Fruit fly (Drosophila melanogaster) whole organism, embryonic: ENCODE data around the gene CG6325.
A peak's percentile ranks its signal among the peaks of the same experiment; 100 is the strongest.

ENCODE experiments used
- Ada2b ChIP-seq: fragments of 200-800 bp; sonication (Bioruptor generic); IDR thresholded peaks from 2 replicates; pipeline ENCODE4 v1.3.6; 2022; ENCODE audit warnings: missing biosample characterization, missing genetic modification characterization
- Adf1 ChIP-seq: fragments of 200-800 bp; sonication (Bioruptor generic); IDR thresholded peaks from 2 replicates; pipeline ENCODE4 v1.3.6; 2022; ENCODE audit warnings: missing biosample characterization, missing genetic modification characterization
- Antp ChIP-seq: fragments of 200-800 bp; sonication (Bioruptor generic); optimal IDR thresholded peaks from 3 replicates; lab custom pipeline; 2016; ENCODE audit warnings: missing biosample characterization, missing genetic modification characterization
- Asciz ChIP-seq: fragments of 200-800 bp; sonication (Bioruptor generic); optimal IDR thresholded peaks from 2 replicates; lab custom pipeline; 2017; ENCODE audit warnings: missing biosample characterization, mild to moderate bottlenecking, missing genetic modification characterization, missing genetic modification reagents
- CG10979 ChIP-seq: fragments of 200-800 bp; sonication (Bioruptor generic); optimal IDR thresholded peaks from 2 replicates; lab custom pipeline; 2018; ENCODE audit warnings: missing biosample characterization, mild to moderate bottlenecking, missing genetic modification characterization, moderate library complexity
- CG11504 ChIP-seq: fragments of 200-800 bp; sonication (Bioruptor generic); optimal IDR thresholded peaks from 3 replicates; lab custom pipeline; 2019; ENCODE audit warnings: missing biosample characterization, mild to moderate bottlenecking, missing genetic modification characterization, moderate library complexity
- CG13424 ChIP-seq: fragments of 200-800 bp; sonication (Bioruptor generic); optimal IDR thresholded peaks from 2 replicates; lab custom pipeline; 2019; ENCODE audit warnings: missing biosample characterization, mild to moderate bottlenecking, missing genetic modification characterization, moderate library complexity
- CG15269 ChIP-seq: fragments of 200-800 bp; sonication (Bioruptor generic); optimal IDR thresholded peaks from 2 replicates; lab custom pipeline; 2018; ENCODE audit warnings: missing biosample characterization, mild to moderate bottlenecking, missing genetic modification characterization, moderate library complexity
- CG16863 ChIP-seq: fragments of 200-800 bp; sonication (Bioruptor generic); optimal IDR thresholded peaks from 3 replicates; lab custom pipeline; 2016; ENCODE audit warnings: missing biosample characterization, missing genetic modification characterization
- CG17912 ChIP-seq: fragments of 200-800 bp; sonication (Bioruptor generic); optimal IDR thresholded peaks from 2 replicates; lab custom pipeline; 2018; ENCODE audit warnings: missing biosample characterization, mild to moderate bottlenecking, missing genetic modification characterization
- CG2116 ChIP-seq: fragments of 200-800 bp; sonication (Bioruptor generic); optimal IDR thresholded peaks from 3 replicates; lab custom pipeline; 2018; ENCODE audit warnings: missing biosample characterization, mild to moderate bottlenecking, missing genetic modification characterization
- CG2678 ChIP-seq: fragments of 200-800 bp; sonication (Bioruptor generic); optimal IDR thresholded peaks from 3 replicates; lab custom pipeline; 2019; ENCODE audit warnings: missing biosample characterization, mild to moderate bottlenecking, missing genetic modification characterization, moderate library complexity
- CG32772 ChIP-seq: fragments of 200-800 bp; sonication (Bioruptor generic); IDR thresholded peaks from 2 replicates; pipeline ENCODE4 v1.3.6; 2022; ENCODE audit warnings: missing biosample characterization, missing genetic modification characterization
- CG3281 ChIP-seq: fragments of 200-800 bp; sonication (Bioruptor generic); optimal IDR thresholded peaks from 3 replicates; lab custom pipeline; 2017; ENCODE audit warnings: missing biosample characterization, mild to moderate bottlenecking, missing genetic modification characterization
- CG4820 ChIP-seq: fragments of 200-800 bp; sonication (Bioruptor generic); optimal IDR thresholded peaks from 3 replicates; lab custom pipeline; 2016; ENCODE audit warnings: missing biosample characterization, missing genetic modification characterization
- CG6765 ChIP-seq: fragments of 200-800 bp; sonication (Bioruptor generic); optimal IDR thresholded peaks from 3 replicates; lab custom pipeline; 2017; ENCODE audit warnings: missing biosample characterization, mild to moderate bottlenecking, missing genetic modification characterization
- CG6854 ChIP-seq: fragments of 200-800 bp; sonication (Bioruptor generic); optimal IDR thresholded peaks from 3 replicates; lab custom pipeline; 2017; ENCODE audit warnings: missing biosample characterization, mild to moderate bottlenecking, missing genetic modification characterization
- Camta ChIP-seq: fragments of 200-800 bp; sonication (Bioruptor generic); optimal IDR thresholded peaks from 2 replicates; lab custom pipeline; 2016; ENCODE audit warnings: missing biosample characterization, missing genetic modification characterization
- D19A ChIP-seq: fragments of 200-800 bp; optimal IDR thresholded peaks from 3 replicates; lab custom pipeline; 2019; ENCODE audit warnings: missing biosample characterization, mild to moderate bottlenecking, missing genetic modification characterization, moderate library complexity
- Elba2 ChIP-seq: fragments of 200-800 bp; sonication (Bioruptor generic); optimal IDR thresholded peaks from 3 replicates; lab custom pipeline; 2016; ENCODE audit warnings: missing biosample characterization, missing genetic modification characterization
- Fer1 ChIP-seq: fragments of 200-800 bp; sonication (Bioruptor generic); optimal IDR thresholded peaks from 2 replicates; lab custom pipeline; 2017; ENCODE audit warnings: missing biosample characterization, mild to moderate bottlenecking, missing genetic modification characterization
- Gsc ChIP-seq: fragments of 200-800 bp; sonication (Bioruptor generic); IDR thresholded peaks from 2 replicates; pipeline ENCODE4 v1.3.6; 2022; ENCODE audit warnings: missing biosample characterization, missing genetic modification characterization
- HLH4C ChIP-seq: fragments of 200-800 bp; sonication (Bioruptor generic); IDR thresholded peaks from 3 replicates; pipeline ENCODE4 v1.3.6; 2022; ENCODE audit warnings: missing biosample characterization, missing genetic modification characterization; ENCODE audit not compliant: partially characterized antibody
- Hr3 ChIP-seq: fragments of 200-800 bp; sonication (Bioruptor generic); optimal IDR thresholded peaks from 3 replicates; lab custom pipeline; 2016; ENCODE audit warnings: missing biosample characterization, missing genetic modification characterization
- Lhr ChIP-seq: fragments of 200-800 bp; sonication (Bioruptor generic); optimal IDR thresholded peaks from 3 replicates; lab custom pipeline; 2017; ENCODE audit warnings: mild to moderate bottlenecking, missing biosample characterization, missing genetic modification reagents, missing genetic modification characterization
- Six4 ChIP-seq: fragments of 200-800 bp; sonication (Bioruptor generic); optimal IDR thresholded peaks from 2 replicates; lab custom pipeline; 2016; ENCODE audit warnings: missing biosample characterization, missing genetic modification characterization
- Spps ChIP-seq: fragments of 200-800 bp; sonication (Bioruptor generic); optimal IDR thresholded peaks from 2 replicates; lab custom pipeline; 2018; ENCODE audit warnings: missing biosample characterization, mild to moderate bottlenecking, missing genetic modification characterization
- Ssrp ChIP-seq: fragments of 200-800 bp; sonication (Bioruptor generic); optimal IDR thresholded peaks from 2 replicates; lab custom pipeline; 2018; ENCODE audit warnings: missing biosample characterization, mild to moderate bottlenecking, missing genetic modification characterization, moderate library complexity
- bsh ChIP-seq, 2 experiments: fragments of 200-800 bp; sonication (Bioruptor generic); optimal IDR thresholded peaks; 2 replicates each; lab custom pipeline; 2017 to 2018; ENCODE audit warnings: mild to moderate bottlenecking in 2 of 2, missing biosample characterization in 2 of 2, missing genetic modification characterization in 2 of 2, moderate library complexity in 1 of 2
- chif ChIP-seq, 2 experiments: fragments of 200-800 bp; sonication (Bioruptor generic); optimal IDR thresholded peaks; 3 replicates each; lab custom pipeline; 2016; ENCODE audit warnings: missing biosample characterization in 2 of 2, missing genetic modification characterization in 2 of 2
- corto ChIP-seq: fragments of 200-800 bp; sonication (Bioruptor generic); optimal IDR thresholded peaks from 2 replicates; lab custom pipeline; 2016; ENCODE audit warnings: missing biosample characterization, mild to moderate bottlenecking, missing genetic modification characterization, moderate library complexity
- dmrt11E ChIP-seq: fragments of 200-800 bp; sonication (Bioruptor generic); optimal IDR thresholded peaks from 3 replicates; lab custom pipeline; 2018; ENCODE audit warnings: missing biosample characterization, mild to moderate bottlenecking, missing genetic modification characterization, moderate library complexity
- ewg ChIP-seq: fragments of 200-800 bp; sonication (Bioruptor generic); optimal IDR thresholded peaks from 3 replicates; lab custom pipeline; 2017; ENCODE audit warnings: mild to moderate bottlenecking, missing biosample characterization, missing genetic modification reagents, missing genetic modification characterization
- gce ChIP-seq: fragments of 200-800 bp; sonication (Bioruptor generic); IDR thresholded peaks from 3 replicates; pipeline ENCODE4 v1.3.6; 2022; ENCODE audit warnings: missing biosample characterization, missing genetic modification characterization
- gcm ChIP-seq: fragments of 200-800 bp; sonication (Bioruptor generic); optimal IDR thresholded peaks from 2 replicates; lab custom pipeline; 2019; ENCODE audit warnings: missing biosample characterization, mild to moderate bottlenecking, missing genetic modification characterization, moderate library complexity
- gem ChIP-seq: fragments of 200-800 bp; sonication (Bioruptor generic); optimal IDR thresholded peaks from 2 replicates; lab custom pipeline; 2019; ENCODE audit warnings: missing biosample characterization, mild to moderate bottlenecking, missing genetic modification characterization, moderate library complexity
- grau ChIP-seq: fragments of 200-800 bp; optimal IDR thresholded peaks from 3 replicates; lab custom pipeline; 2019; ENCODE audit warnings: missing biosample characterization, mild to moderate bottlenecking, missing genetic modification characterization, moderate library complexity
- gsb-n ChIP-seq: fragments of 200-800 bp; sonication (Bioruptor generic); optimal IDR thresholded peaks from 3 replicates; lab custom pipeline; 2018; ENCODE audit warnings: missing biosample characterization, mild to moderate bottlenecking, missing genetic modification characterization
- jing ChIP-seq: fragments of 200-800 bp; sonication (Bioruptor generic); optimal IDR thresholded peaks from 2 replicates; lab custom pipeline; 2018; ENCODE audit warnings: missing biosample characterization, mild to moderate bottlenecking, missing genetic modification characterization
- lola ChIP-seq, 3 experiments: fragments of >200 bp in 2 of 3; fragments of 200-800 bp in 1 of 3; sonication (Bioruptor generic) in 1 of 3; optimal IDR thresholded peaks; 2 replicates each; lab custom pipeline; 2017 to 2019; ENCODE audit warnings: missing biosample characterization in 3 of 3, missing genetic modification characterization in 3 of 3, mild to moderate bottlenecking in 1 of 3, moderate library complexity in 1 of 3
- luna ChIP-seq: fragments of 200-800 bp; sonication (Bioruptor generic); optimal IDR thresholded peaks from 2 replicates; lab custom pipeline; 2016; ENCODE audit warnings: missing biosample characterization, missing genetic modification characterization
- onecut ChIP-seq: fragments of 200-800 bp; sonication (Bioruptor generic); IDR thresholded peaks from 2 replicates; pipeline ENCODE4 v1.3.6; 2022; ENCODE audit warnings: missing biosample characterization, missing genetic modification characterization
- prd ChIP-seq, 3 experiments: fragments of >200 bp in 2 of 3; fragments of 200-800 bp in 1 of 3; sonication (Bioruptor generic) in 1 of 3; optimal IDR thresholded peaks in 2 of 3; IDR thresholded peaks in 1 of 3; 2 replicates in 2 of 3; 3 replicates in 1 of 3; pipeline versions ENCODE4 v1.3.6 to Lab custom; 2017 to 2022; ENCODE audit warnings: missing biosample characterization in 1 of 3, missing genetic modification characterization in 1 of 3
- row ChIP-seq: fragments of 200-800 bp; sonication (Bioruptor generic); IDR thresholded peaks from 3 replicates; pipeline ENCODE4 v1.3.6; 2022; ENCODE audit warnings: missing biosample characterization, missing genetic modification characterization
- sc ChIP-seq, 3 experiments: fragments of >200 bp in 2 of 3; fragments of 200-800 bp in 1 of 3; sonication (Bioruptor generic) in 1 of 3; optimal IDR thresholded peaks; 2 replicates in 2 of 3; 3 replicates in 1 of 3; lab custom pipeline; 2017; ENCODE audit warnings: mild to moderate bottlenecking in 1 of 3, missing biosample characterization in 1 of 3, missing genetic modification characterization in 1 of 3, missing genetic modification reagents in 1 of 3
- tap ChIP-seq: fragments of 200-800 bp; optimal IDR thresholded peaks from 3 replicates; lab custom pipeline; 2019; ENCODE audit warnings: missing biosample characterization, mild to moderate bottlenecking, missing genetic modification characterization, moderate library complexity
- trem ChIP-seq: fragments of 200-800 bp; optimal IDR thresholded peaks from 3 replicates; lab custom pipeline; 2019; ENCODE audit warnings: missing biosample characterization, mild to moderate bottlenecking, missing genetic modification characterization, moderate library complexity
- zf30C ChIP-seq: fragments of 200-800 bp; sonication (Bioruptor generic); optimal IDR thresholded peaks from 3 replicates; lab custom pipeline; 2018; ENCODE audit warnings: missing biosample characterization, mild to moderate bottlenecking, missing genetic modification characterization

CG6325 gene

DNA sequence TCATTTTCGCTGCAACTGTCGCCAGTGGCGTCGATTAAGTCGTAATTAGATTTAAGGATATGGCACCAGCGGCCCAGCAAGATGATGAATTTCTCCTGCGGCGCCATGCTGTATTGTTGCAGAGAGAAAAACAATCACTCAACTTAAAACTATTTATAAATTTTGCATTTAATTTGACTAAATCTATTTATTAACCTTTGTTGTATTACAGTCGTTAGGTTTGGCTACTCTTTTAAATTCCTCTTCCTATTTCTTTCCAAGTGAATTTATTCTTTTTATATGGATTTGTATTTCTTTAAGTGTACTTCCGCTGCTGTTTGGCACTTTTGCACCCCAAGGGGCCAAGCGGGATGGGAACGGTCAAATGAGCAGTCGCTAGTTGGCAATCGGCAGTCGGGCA, 41.9 kb upstream of the CG6325 start (continued):
- TF ChIP-seq Spps (tag; lab: Kevin White, UChicago): peak; percentile 44
- peak; percentile 65 for TF ChIP-seq row (GFP tag; lab: Robert Waterston, UW)
- peak; percentile 59 for TF ChIP-seq D19A (tag; lab: Kevin White, UChicago)
- TF ChIP-seq Gsc (GFP tag; lab: Robert Waterston, UW): 0 out of 2 replicates have a peak, but pooled peaks have one; percentile 47
- TF ChIP-seq lola (GFP tag; optimal IDR thresholded peaks at IDR 0.05; lab: Kevin White, UChicago): peak in 1 of 3 experiments; percentile 69
- peak; percentile 74 for TF ChIP-seq gem
- TF ChIP-seq Adf1 (GFP tag; lab: Robert Waterston, UW): no peak
- TF ChIP-seq tap (tag; lab: Kevin White, UChicago): peak; percentile 50
- peak; percentile 27 for TF ChIP-seq CG4820 (GFP tag; lab: Kevin White, UChicago)
- TF ChIP-seq Hr3 (GFP tag; lab: Kevin White, UChicago): peak; percentile 14
- TF ChIP-seq CG13424: peak; percentile 53
- no peak for TF ChIP-seq sc (optimal IDR thresholded peaks at IDR 0.05; lab: Kevin White, UChicago)
- peak; percentile 8 for TF ChIP-seq sc (GFP tag; optimal IDR thresholded peaks at IDR 0.05; lab: Kevin White, UChicago)
- TF ChIP-seq CG6765 (GFP tag; lab: Kevin White, UChicago): no peak
- no peak for TF ChIP-seq corto (GFP tag; lab: Kevin White, UChicago)
- TF ChIP-seq onecut (GFP tag; lab: Robert Waterston, UW): peak; percentile 14; the same call in 1 of the 2 replicates
- TF ChIP-seq jing (GFP tag; lab: Kevin White, UChicago): peak; percentile 10
- peak; percentile 78 for TF ChIP-seq CG10979 (tag; lab: Kevin White, UChicago)
- TF ChIP-seq Ada2b: 0 out of 2 replicates have a peak, but pooled peaks have one; percentile 12
- peak; percentile 73 for TF ChIP-seq dmrt11E (tag; lab: Kevin White, UChicago)
- peak; percentile 52 for TF ChIP-seq zf30C (GFP tag; lab: Kevin White, UChicago)
- TF ChIP-seq trem: peak; percentile 51
- TF ChIP-seq ewg (GFP tag; lab: Kevin White, UChicago): peak; percentile 4
- TF ChIP-seq CG2678 (tag; lab: Kevin White, UChicago): peak; percentile 61
- peak; percentile 21 for TF ChIP-seq Six4 (GFP tag; lab: Kevin White, UChicago)
- TF ChIP-seq Elba2 (GFP tag; lab: Kevin White, UChicago): no peak
- TF ChIP-seq grau: peak; percentile 52
- peak in 1 of 2 experiments; percentile 12 for TF ChIP-seq chif (GFP tag; optimal IDR thresholded peaks at IDR 0.05; lab: Kevin White, UChicago)
- no peak for TF ChIP-seq HLH4C (GFP tag; lab: Robert Waterston, UW)
- TF ChIP-seq CG17912 (GFP tag; lab: Kevin White, UChicago): no peak
- TF ChIP-seq Asciz: peak; percentile 6
- peak; percentile 53 for TF ChIP-seq Ssrp (tag; lab: Kevin White, UChicago)
- TF ChIP-seq gce: 0 out of 3 replicates have a peak, but pooled peaks have one; percentile 13
- TF ChIP-seq CG6854 (GFP tag; lab: Kevin White, UChicago): no peak
- no peak for TF ChIP-seq luna (GFP tag; lab: Kevin White, UChicago)
- TF ChIP-seq CG16863 (GFP tag; lab: Kevin White, UChicago): no peak
- peak; percentile 9 for TF ChIP-seq Camta
- TF ChIP-seq CG3281 (GFP tag; lab: Kevin White, UChicago): no peak
- TF ChIP-seq CG32772 (GFP tag; lab: Robert Waterston, UW): peak; percentile 45; the same call in 1 of the 2 replicates
- no peak for TF ChIP-seq prd (optimal IDR thresholded peaks at IDR 0.05; lab: Kevin White, UChicago)
- TF ChIP-seq prd (GFP tag; IDR thresholded peaks at IDR 0.05; lab: Robert Waterston, UW): peak; percentile 76; the same call in 2 of the 3 replicates
- TF ChIP-seq CG15269 (tag; lab: Kevin White, UChicago): peak; percentile 26
- TF ChIP-seq gsb-n: peak; percentile 32
- peak; percentile 67 for TF ChIP-seq CG11504 (tag; lab: Kevin White, UChicago)
- peak; percentile 12 for TF ChIP-seq Lhr (GFP tag; lab: Kevin White, UChicago)
- TF ChIP-seq Antp: peak; percentile 3
- TF ChIP-seq Fer1 (GFP tag; lab: Kevin White, UChicago): peak; percentile 9
- TF ChIP-seq CG2116 (GFP tag; lab: Kevin White, UChicago): no peak
- TF ChIP-seq bsh (GFP tag; optimal IDR thresholded peaks at IDR 0.05; lab: Kevin White, UChicago): peak in 1 of 2 experiments; percentile 81
- TF ChIP-seq gcm (GFP tag; lab: Kevin White, UChicago): peak; percentile 11
